Worm (Caenorhabditis elegans) whole organism, mixed stage, embryonic: ENCODE measurements around the gene cup-4.

Source experiments
- M03D4.4 ChIP-seq: sonication (generic microtip); optimal IDR thresholded peaks from 2 replicates; lab custom pipeline; 2017; ENCODE audit warnings: mild to moderate bottlenecking, missing genetic modification characterization, missing compliant biosample characterization
- bed-3 ChIP-seq: fragments of 200-800 bp; sonication (Bioruptor generic); optimal IDR thresholded peaks from 3 replicates; lab custom pipeline; 2018; ENCODE audit warnings: mild to moderate bottlenecking, missing genetic modification characterization, moderate library complexity, missing compliant biosample characterization
- blmp-1 ChIP-seq: fragments of 150-350 bp; optimal IDR thresholded peaks from 2 replicates; lab custom pipeline; 2014; ENCODE audit warnings: missing biosample characterization, missing genetic modification characterization
- ceh-43 ChIP-seq: fragments of 200-800 bp; sonication (Bioruptor generic); optimal IDR thresholded peaks from 2 replicates; lab custom pipeline; 2018; ENCODE audit warnings: mild to moderate bottlenecking, missing genetic modification characterization, moderate library complexity, missing compliant biosample characterization
- ceh-83 ChIP-seq: fragments of 200-800 bp; sonication (Bioruptor generic); optimal IDR thresholded peaks from 2 replicates; lab custom pipeline; 2018; ENCODE audit warnings: mild to moderate bottlenecking, missing genetic modification characterization, missing compliant biosample characterization
- cnd-1 ChIP-seq: fragments of 200-800 bp; sonication (Bioruptor generic); optimal IDR thresholded peaks from 2 replicates; lab custom pipeline; 2018; ENCODE audit warnings: mild to moderate bottlenecking, missing genetic modification characterization, missing compliant biosample characterization
- drap-1 ChIP-seq: fragments of 200-800 bp; sonication (Bioruptor generic); optimal IDR thresholded peaks from 3 replicates; lab custom pipeline; 2018; ENCODE audit warnings: mild to moderate bottlenecking, missing genetic modification characterization, missing compliant biosample characterization
- elt-1 ChIP-seq: sonication (generic microtip); optimal IDR thresholded peaks from 2 replicates; lab custom pipeline; 2017; ENCODE audit warnings: missing genetic modification characterization, mild to moderate bottlenecking, missing compliant biosample characterization, antibody characterized with exemption, moderate library complexity, borderline replicate concordance; ENCODE audit not compliant: insufficient read depth
- elt-3 ChIP-seq: fragments of 150-350 bp; optimal IDR thresholded peaks from 2 replicates; lab custom pipeline; 2014; ENCODE audit warnings: missing biosample characterization, missing genetic modification characterization
- flh-1 ChIP-seq: fragments of 200-800 bp; sonication (Bioruptor generic); optimal IDR thresholded peaks from 2 replicates; lab custom pipeline; 2018; ENCODE audit warnings: mild to moderate bottlenecking, missing genetic modification characterization, moderate library complexity, missing compliant biosample characterization
- ham-2 ChIP-seq: fragments of 200-800 bp; sonication (Bioruptor generic); optimal IDR thresholded peaks from 2 replicates; lab custom pipeline; 2018; ENCODE audit warnings: mild to moderate bottlenecking, missing genetic modification characterization, missing compliant biosample characterization
- hlh-1 ChIP-seq: fragments of 150-350 bp; optimal IDR thresholded peaks from 2 replicates; lab custom pipeline; 2014; ENCODE audit warnings: missing biosample characterization, missing genetic modification reagents, missing genetic modification characterization
- lin-13 ChIP-seq: fragments of 150-350 bp; optimal IDR thresholded peaks from 2 replicates; lab custom pipeline; 2014; ENCODE audit warnings: missing biosample characterization, missing genetic modification characterization
- lin-32 ChIP-seq: fragments of 200-800 bp; sonication (Bioruptor generic); optimal IDR thresholded peaks from 2 replicates; lab custom pipeline; 2018; ENCODE audit warnings: mild to moderate bottlenecking, missing genetic modification characterization, missing compliant biosample characterization
- lsy-2 ChIP-seq: fragments of 150-350 bp; optimal IDR thresholded peaks from 2 replicates; lab custom pipeline; 2014; ENCODE audit warnings: missing biosample characterization, missing genetic modification characterization
- mls-2 ChIP-seq: sonication (generic microtip); optimal IDR thresholded peaks from 2 replicates; lab custom pipeline; 2016; ENCODE audit warnings: mild to moderate bottlenecking, missing genetic modification characterization, moderate library complexity, missing compliant biosample characterization
- nhr-12 ChIP-seq: fragments of 150-350 bp; optimal IDR thresholded peaks from 2 replicates; lab custom pipeline; 2014; ENCODE audit warnings: missing biosample characterization, missing genetic modification characterization
- nhr-2 ChIP-seq: fragments of 150-350 bp; optimal IDR thresholded peaks from 2 replicates; lab custom pipeline; 2014; ENCODE audit warnings: missing biosample characterization, missing genetic modification characterization
- nhr-237 ChIP-seq: fragments of 150-350 bp; optimal IDR thresholded peaks from 2 replicates; lab custom pipeline; 2014; ENCODE audit warnings: missing biosample characterization, missing genetic modification characterization
- nhr-28 ChIP-seq: fragments of 150-350 bp; optimal IDR thresholded peaks from 2 replicates; lab custom pipeline; 2014; ENCODE audit warnings: missing biosample characterization, missing genetic modification characterization
- nhr-76 ChIP-seq: sonication (generic microtip); optimal IDR thresholded peaks from 2 replicates; lab custom pipeline; 2017; ENCODE audit warnings: missing biosample characterization, missing genetic modification characterization
- pha-4 ChIP-seq: fragments of 150-350 bp; optimal IDR thresholded peaks from 2 replicates; lab custom pipeline; 2018; ENCODE audit warnings: missing biosample characterization, missing genetic modification reagents, missing genetic modification characterization
- sem-2 ChIP-seq: fragments of 200-800 bp; sonication (Bioruptor generic); optimal IDR thresholded peaks from 2 replicates; lab custom pipeline; 2018; ENCODE audit warnings: mild to moderate bottlenecking, missing genetic modification characterization, missing compliant biosample characterization
- snpc-4 ChIP-seq: fragments of 150-350 bp; optimal IDR thresholded peaks from 2 replicates; lab custom pipeline; 2014; ENCODE audit warnings: missing biosample characterization, missing genetic modification characterization
- sptf-1 ChIP-seq: sonication (generic microtip); optimal IDR thresholded peaks from 2 replicates; lab custom pipeline; 2017; ENCODE audit warnings: mild to moderate bottlenecking, missing genetic modification characterization, moderate library complexity, missing compliant biosample characterization
- tbx-8 ChIP-seq: fragments of 200-800 bp; sonication (Bioruptor generic); optimal IDR thresholded peaks from 2 replicates; lab custom pipeline; 2018; ENCODE audit warnings: mild to moderate bottlenecking, missing genetic modification characterization, moderate library complexity, missing compliant biosample characterization
- unc-120 ChIP-seq: sonication (generic microtip); optimal IDR thresholded peaks from 2 replicates; lab custom pipeline; 2017; ENCODE audit warnings: missing genetic modification characterization, missing compliant biosample characterization; ENCODE audit not compliant: poor library complexity, severe bottlenecking
- unc-39 ChIP-seq: fragments of 150-350 bp; optimal IDR thresholded peaks from 2 replicates; lab custom pipeline; 2014; ENCODE audit warnings: missing biosample characterization, missing genetic modification characterization
- unc-62 ChIP-seq: fragments of 150-350 bp; optimal IDR thresholded peaks from 2 replicates; lab custom pipeline; 2014; ENCODE audit warnings: missing biosample characterization, missing genetic modification reagents, missing genetic modification characterization
- zip-8 ChIP-seq: fragments of 150-350 bp; optimal IDR thresholded peaks from 2 replicates; lab custom pipeline; 2014; ENCODE audit warnings: missing biosample characterization, missing genetic modification characterization

Gene cup-4

ce11 chrIII:7892333-7892732, 26.0 kb downstream of the cup-4 start:
- TF ChIP-seq lsy-2 (tag; lab: Kevin White, UChicago) (no peak), ceh-43 (GFP tag; lab: Kevin White, UChicago) (no peak), nhr-12 (tag; lab: Kevin White, UChicago) (no peak), bed-3 (GFP tag; lab: Kevin White, UChicago) (no peak), lin-32 (GFP tag; lab: Kevin White, UChicago) (no peak), drap-1 (no peak), M03D4.4 (no peak), zip-8 (no peak), elt-1 (tag; lab: Kevin White, UChicago) (no peak), flh-1 (GFP tag; lab: Kevin White, UChicago) (no peak), mls-2 (no peak), cnd-1 (tag; lab: Kevin White, UChicago) (no peak), tbx-8 (GFP tag; lab: Kevin White, UChicago) (no peak), sptf-1 (tag; lab: Kevin White, UChicago) (no peak), nhr-2 (tag; lab: Kevin White, UChicago) (no peak), unc-120 (tag; lab: Kevin White, UChicago) (no peak)

DNA sequence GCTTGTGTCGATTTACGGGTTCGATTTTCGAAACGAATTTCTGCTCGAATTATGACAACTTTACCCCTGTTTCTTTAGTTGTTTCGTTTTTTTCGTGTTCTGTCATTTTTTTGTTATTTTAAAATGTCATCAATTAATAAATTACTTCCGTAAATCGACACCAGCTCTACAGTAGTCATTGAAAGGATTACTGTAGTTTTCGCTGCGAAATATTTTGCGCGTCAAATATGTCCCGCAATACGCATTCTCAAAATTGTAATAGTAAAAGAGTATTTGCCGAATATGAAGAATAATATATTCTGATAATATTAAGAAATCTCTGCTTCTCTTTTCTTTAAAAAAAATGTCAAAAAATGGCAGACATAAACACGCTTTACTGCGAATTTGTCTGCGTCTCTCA, 26.9 kb downstream of the cup-4 start:
- TF ChIP-seq drap-1 (no peak), ceh-43 (GFP tag; lab: Kevin White, UChicago) (no peak), nhr-12 (tag; lab: Kevin White, UChicago) (no peak), nhr-2 (tag; lab: Kevin White, UChicago) (no peak), unc-62 (GFP tag; lab: Kevin White, UChicago) (no peak), mls-2 (no peak), ham-2 (GFP tag; lab: Kevin White, UChicago) (no peak), unc-120 (tag; lab: Kevin White, UChicago) (no peak), nhr-237 (tag; lab: Kevin White, UChicago) (no peak), nhr-76 (tag; lab: Kevin White, UChicago) (no peak), M03D4.4 (no peak), elt-3 (tag; lab: Kevin White, UChicago) (no peak), blmp-1 (no peak), nhr-28 (tag; lab: Kevin White, UChicago) (no peak), lin-13 (tag; lab: Kevin White, UChicago) (no peak)

- TF ChIP-seq nhr-2 (tag; lab: Kevin White, UChicago) (no peak), ceh-43 (GFP tag; lab: Kevin White, UChicago) (no peak), sem-2 (GFP tag; lab: Kevin White, UChicago) (no peak), hlh-1 (tag; lab: Kevin White, UChicago) (no peak), tbx-8 (GFP tag; lab: Kevin White, UChicago) (no peak), unc-120 (tag; lab: Kevin White, UChicago) (no peak), elt-1 (tag; lab: Kevin White, UChicago) (no peak), blmp-1 (no peak), elt-3 (tag; lab: Kevin White, UChicago) (no peak), lsy-2 (tag; lab: Kevin White, UChicago) (no peak), ceh-83 (GFP tag; lab: Kevin White, UChicago) (no peak), sptf-1 (tag; lab: Kevin White, UChicago) (no peak), mls-2 (no peak), flh-1 (GFP tag; lab: Kevin White, UChicago) (no peak), lin-13 (tag; lab: Kevin White, UChicago) (no peak), drap-1 (no peak)
These were observed 28.4 kb downstream of the cup-4 start, which contains the start of gene ZK688.4 for ce11 chrIII:7894724-7895123. Gene ZK688.4, plus strand, starts transcription at chrIII:7895024.

- TF ChIP-seq snpc-4 (tag; lab: Kevin White, UChicago) (no peak), nhr-2 (tag; lab: Kevin White, UChicago) (no peak), ceh-43 (GFP tag; lab: Kevin White, UChicago) (no peak), pha-4 (tag; lab: Kevin White, UChicago) (no peak), unc-39 (tag; lab: Kevin White, UChicago) (no peak)
- TF ChIP-seq, all 35 proteins: peak for 0
These were observed 30.6 kb downstream of the cup-4 start, which contains the start of gene ZK688.10 for ce11 chrIII:7896925-7897324. Gene ZK688.10, minus strand, starts transcription at chrIII:7897025.

DNA sequence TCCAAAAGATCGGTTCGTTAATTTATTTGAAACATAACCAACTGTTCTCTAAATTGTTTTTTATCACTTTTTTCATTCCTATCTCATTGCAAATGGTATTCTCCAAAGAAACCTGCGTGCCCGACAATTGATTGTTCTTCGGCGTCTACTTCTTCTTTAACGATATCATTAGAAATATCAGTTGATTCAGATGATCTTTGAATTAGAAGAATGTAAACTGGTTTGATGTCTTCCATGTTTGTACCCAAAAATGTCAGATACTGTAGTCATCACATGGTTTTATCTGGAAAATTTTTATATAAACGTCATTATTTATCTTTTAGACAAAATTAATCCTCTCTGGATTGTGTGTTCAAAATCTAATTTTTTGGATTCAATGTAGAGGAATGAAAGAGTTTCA, 31.4 kb downstream of the cup-4 start:
- no peak for TF ChIP-seq M03D4.4
- TF ChIP-seq nhr-76 (tag; lab: Kevin White, UChicago) = no peak
